Fruit fly (Drosophila melanogaster) whole organism, wandering third instar larva: Measurements from ENCODE around the gene CG11693.

Experiments used
- dl ChIP-seq, 2 experiments: fragments of 175-275, 200-275 bp in 1 of 2; fragments of 200-275 bp in 1 of 2; sonication (Bioruptor generic); optimal IDR thresholded peaks; lab custom pipeline; 2018; ENCODE audit warnings: mild to moderate bottlenecking in 2 of 2, missing biosample characterization in 2 of 2, missing genetic modification characterization in 2 of 2, moderate library complexity in 2 of 2; ENCODE audit not compliant: partially characterized antibody in 2 of 2, insufficient read depth in 1 of 2
- psq ChIP-seq: fragments of 200-800 bp; sonication (Bioruptor generic); optimal IDR thresholded peaks from 3 replicates; lab custom pipeline; 2017; ENCODE audit warnings: missing biosample characterization, mild to moderate bottlenecking, missing genetic modification characterization, moderate library complexity

DNA sequence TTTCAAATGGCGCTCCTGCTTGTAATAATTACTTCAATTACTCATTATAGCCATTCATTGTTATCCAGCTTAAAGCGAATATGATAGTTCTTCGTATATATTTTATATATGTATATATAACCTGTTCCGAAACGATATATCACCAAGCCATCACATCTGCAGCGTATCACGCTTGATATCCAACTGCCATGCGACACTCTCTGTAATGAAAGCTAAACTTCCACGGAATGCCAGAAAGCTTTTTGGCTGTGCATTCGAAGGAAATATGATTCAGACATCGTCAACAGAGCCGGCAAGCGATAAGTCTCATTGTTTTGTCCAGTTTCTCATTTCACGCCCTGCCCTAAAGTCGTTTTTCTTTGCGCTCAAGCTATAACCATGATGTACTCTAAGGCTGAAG lies 47.4 kb upstream of the CG11693 start:
- TF ChIP-seq dl (GFP tag; optimal IDR thresholded peaks at IDR 0.05; lab: Kevin White, UChicago; ENCODE audit: insufficient read depth in 1 of 2, partially characterized antibody in 2 of 2) (no peak), psq (GFP tag; lab: Kevin White, UChicago) (no peak)
